Worm (Caenorhabditis elegans): ENCODE data around the gene Y43C5B.2.

ce11 chrIV:10352243-10352642 is at the start of gene Y43C5B.2:
- TF ChIP-seq ama-1 (optimal IDR thresholded peaks at IDR 0.05): no peak
- no peak for TF ChIP-seq ama-1 (GFP tag; optimal IDR thresholded peaks at IDR 0.05)
- TF ChIP-seq nfya-1 (tag; optimal IDR thresholded peaks at IDR 0.05; ENCODE audit: borderline replicate concordance, insufficient read depth): no peak
